Fruit fly (Drosophila melanogaster): ENCODE measurements around the gene Antp.
A peak's percentile ranks its signal among the peaks of the same experiment; 100 is the strongest.

Antp gene

dm6 chr3R:6994582-6995564, 4.2 kb downstream of the Antp start:
- no peak for TF ChIP-seq Abd-B (GFP tag; optimal IDR thresholded peaks at IDR 0.05)
- no peak for TF ChIP-seq Dfd (GFP tag; optimal IDR thresholded peaks at IDR 0.05)
- no peak for TF ChIP-seq lola (GFP tag; optimal IDR thresholded peaks at IDR 0.05)
- TF ChIP-seq Sp1 (GFP tag; optimal IDR thresholded peaks at IDR 0.05) = no peak
- no peak for TF ChIP-seq HLH106 (tag; optimal IDR thresholded peaks at IDR 0.05)

dm6 chr3R:6991888-6992287, 7.1 kb downstream of the Antp start:
- TF ChIP-seq Dfd (GFP tag; optimal IDR thresholded peaks at IDR 0.05) (no peak), psq (GFP tag; optimal IDR thresholded peaks at IDR 0.05) (peak; percentile 2), woc (GFP tag; optimal IDR thresholded peaks at IDR 0.05) (no peak)

- TF ChIP-seq Hr78 (GFP tag; optimal IDR thresholded peaks at IDR 0.05) (no peak), GATAd (GFP tag; optimal IDR thresholded peaks at IDR 0.05) (no peak), woc (GFP tag; optimal IDR thresholded peaks at IDR 0.05) (no peak), br (GFP tag; optimal IDR thresholded peaks at IDR 0.05) (no peak), Rel (GFP tag; optimal IDR thresholded peaks at IDR 0.05) (no peak), Rel (tag; optimal IDR thresholded peaks at IDR 0.05) (no peak), lola (GFP tag; optimal IDR thresholded peaks at IDR 0.05) (no peak), fru (GFP tag; optimal IDR thresholded peaks at IDR 0.05) (no peak)
Measured at dm6 chr3R:6990877-6991276, 8.2 kb downstream of the Antp start.

- no peak for TF ChIP-seq ey (GFP tag; optimal IDR thresholded peaks at IDR 0.05)
- TF ChIP-seq CrebA (GFP tag; optimal IDR thresholded peaks at IDR 0.05; ENCODE audit: borderline replicate concordance) = no peak
- no peak for TF ChIP-seq brk (GFP tag; optimal IDR thresholded peaks at IDR 0.05)
- TF ChIP-seq N (GFP tag; optimal IDR thresholded peaks at IDR 0.05) = no peak
- TF ChIP-seq sage (GFP tag; optimal IDR thresholded peaks at IDR 0.05) = no peak
- no peak for TF ChIP-seq Dif (GFP tag; optimal IDR thresholded peaks at IDR 0.05; ENCODE audit: partially characterized antibody)
- no peak for TF ChIP-seq Hnf4 (GFP tag; optimal IDR thresholded peaks at IDR 0.05)
- TF ChIP-seq dsf (GFP tag; optimal IDR thresholded peaks at IDR 0.05; ENCODE audit: borderline replicate concordance) = no peak
- no peak for TF ChIP-seq sv (GFP tag; optimal IDR thresholded peaks at IDR 0.05)
- TF ChIP-seq OdsH (GFP tag; optimal IDR thresholded peaks at IDR 0.05) = no peak
- TF ChIP-seq h (GFP tag; optimal IDR thresholded peaks at IDR 0.05) = no peak
- TF ChIP-seq GATAd (GFP tag; optimal IDR thresholded peaks at IDR 0.05) = no peak
- TF ChIP-seq psq (GFP tag; optimal IDR thresholded peaks at IDR 0.05) = no peak
- TF ChIP-seq jim (GFP tag; optimal IDR thresholded peaks at IDR 0.05) = no peak
Measured at dm6 chr3R:6989417-6989816, 9.6 kb downstream of the Antp start.

- TF ChIP-seq Rel (GFP tag; optimal IDR thresholded peaks at IDR 0.05) = no peak
- TF ChIP-seq Rel (tag; optimal IDR thresholded peaks at IDR 0.05) = no peak
- no peak for TF ChIP-seq HLH106 (tag; optimal IDR thresholded peaks at IDR 0.05)
- no peak for TF ChIP-seq dmrt93B (GFP tag; optimal IDR thresholded peaks at IDR 0.05)
- no peak for TF ChIP-seq Dfd (GFP tag; optimal IDR thresholded peaks at IDR 0.05)
- TF ChIP-seq CG32264 (GFP tag; optimal IDR thresholded peaks at IDR 0.05) = no peak
- TF ChIP-seq Sp1 (GFP tag; optimal IDR thresholded peaks at IDR 0.05) = no peak
- TF ChIP-seq h (GFP tag; optimal IDR thresholded peaks at IDR 0.05) = no peak
- TF ChIP-seq pan (optimal IDR thresholded peaks at IDR 0.05) = no peak
- TF ChIP-seq dl (GFP tag; optimal IDR thresholded peaks at IDR 0.05; ENCODE audit: insufficient read depth in 1 of 2, partially characterized antibody in 2 of 2) = no peak
- TF ChIP-seq dsf (GFP tag; optimal IDR thresholded peaks at IDR 0.05; ENCODE audit: borderline replicate concordance) = no peak
- no peak for TF ChIP-seq Jra (GFP tag; optimal IDR thresholded peaks at IDR 0.05)
Measured at dm6 chr3R:6983674-6984073, 15.4 kb downstream of the Antp start.

dm6 chr3R:6978351-6978750, 20.7 kb downstream of the Antp start:
- TF ChIP-seq CG9705 (GFP tag; optimal IDR thresholded peaks at IDR 0.05) (no peak), h (GFP tag; optimal IDR thresholded peaks at IDR 0.05) (no peak), GATAd (GFP tag; optimal IDR thresholded peaks at IDR 0.05) (no peak), lola (GFP tag; optimal IDR thresholded peaks at IDR 0.05) (no peak), Dif (GFP tag; optimal IDR thresholded peaks at IDR 0.05; ENCODE audit: partially characterized antibody) (no peak), woc (GFP tag; optimal IDR thresholded peaks at IDR 0.05) (no peak), N (GFP tag; optimal IDR thresholded peaks at IDR 0.05) (no peak), dmrt93B (GFP tag; optimal IDR thresholded peaks at IDR 0.05) (no peak), brk (GFP tag; optimal IDR thresholded peaks at IDR 0.05) (no peak), foxo (GFP tag; optimal IDR thresholded peaks at IDR 0.05) (no peak)

Measured in whole organism, wandering third instar larva.